Fruit fly (Drosophila melanogaster): Measurements from ENCODE around the gene CG15725.
A peak's percentile ranks its signal among the peaks of the same experiment; 100 is the strongest.

The CG15725 gene

DNA sequence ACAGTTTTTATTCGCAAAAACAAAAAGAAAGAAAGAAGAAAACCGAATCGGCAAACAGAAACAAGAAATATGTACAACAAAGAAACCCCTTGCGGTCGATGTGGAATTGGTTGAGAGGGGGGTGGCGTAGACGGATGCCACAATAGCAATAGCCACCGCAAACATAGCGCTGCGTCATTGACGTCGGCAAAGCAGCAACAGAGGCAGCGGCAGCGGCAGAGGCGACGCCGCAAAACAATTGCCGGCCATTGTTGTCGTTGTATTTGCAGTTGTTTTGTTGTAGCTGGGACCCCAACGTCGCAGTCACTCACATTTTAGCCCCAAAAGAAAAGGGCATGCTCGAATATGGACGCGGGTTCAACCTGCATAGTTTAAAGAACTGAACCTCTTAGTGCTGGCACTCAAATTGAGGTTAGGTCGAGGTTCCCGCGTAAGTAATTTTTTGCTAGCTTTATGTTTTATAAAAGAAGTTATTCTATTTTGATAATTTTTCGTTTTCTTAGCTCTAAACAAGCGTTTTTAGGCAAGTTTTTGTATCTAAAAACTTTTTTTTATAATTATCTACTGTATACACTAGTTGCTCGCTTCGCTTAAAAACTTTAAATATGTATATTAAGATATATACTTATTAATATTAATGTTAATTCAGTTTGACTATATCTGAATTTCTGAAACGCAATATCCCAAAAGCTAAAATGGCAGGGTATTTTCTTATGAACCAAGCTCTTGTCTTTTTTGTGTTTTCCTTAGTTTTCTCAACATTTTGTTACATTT lies 50.1 kb downstream of the CG15725 start (continued):
- TF ChIP-seq CG4318 (GFP tag; optimal IDR thresholded peaks at IDR 0.05) (peak; percentile 87), CG8632 (GFP tag; optimal IDR thresholded peaks at IDR 0.05) (peak; percentile 85), Met (GFP tag; optimal IDR thresholded peaks at IDR 0.05) (peak; percentile 74), CG11762 (GFP tag; optimal IDR thresholded peaks at IDR 0.05; ENCODE audit: insufficient read depth) (peak; percentile 79), fd85E (GFP tag; optimal IDR thresholded peaks at IDR 0.05) (no peak), topi (GFP tag; optimal IDR thresholded peaks at IDR 0.05) (peak; percentile 82), Hr4 (GFP tag; optimal IDR thresholded peaks at IDR 0.05) (peak; percentile 73), CG7368 (GFP tag; optimal IDR thresholded peaks at IDR 0.05) (peak; percentile 10), salr (GFP tag; optimal IDR thresholded peaks at IDR 0.05) (peak; percentile 50 to 88), CG31627 (GFP tag; optimal IDR thresholded peaks at IDR 0.05) (peak; percentile 88), Smox (GFP tag; optimal IDR thresholded peaks at IDR 0.05) (peak; percentile 76), Eip75B (GFP tag; optimal IDR thresholded peaks at IDR 0.05) (peak; percentile 25), Sox102F (GFP tag; optimal IDR thresholded peaks at IDR 0.05) (peak; percentile 75), cyc (GFP tag; optimal IDR thresholded peaks at IDR 0.05) (peak; percentile 79), CG6163 (GFP tag; IDR thresholded peaks at IDR 0.05) (peak; percentile 41; the same call in 2 of the 3 replicates), Lpt (GFP tag; optimal IDR thresholded peaks at IDR 0.05) (peak; percentile 72), CG8119 (GFP tag; IDR thresholded peaks at IDR 0.05) (peak; percentile 84), CG32006 (GFP tag; optimal IDR thresholded peaks at IDR 0.05) (peak; percentile 96), Eip78C (GFP tag) (peak; percentile 90), CG3919 (GFP tag; optimal IDR thresholded peaks at IDR 0.05) (peak; percentile 77), achi (GFP tag; optimal IDR thresholded peaks at IDR 0.05) (peak; percentile 89), CG3032 (tag; optimal IDR thresholded peaks at IDR 0.05) (peak; percentile 86), CG6792 (GFP tag; optimal IDR thresholded peaks at IDR 0.05) (peak; percentile 87)

DNA sequence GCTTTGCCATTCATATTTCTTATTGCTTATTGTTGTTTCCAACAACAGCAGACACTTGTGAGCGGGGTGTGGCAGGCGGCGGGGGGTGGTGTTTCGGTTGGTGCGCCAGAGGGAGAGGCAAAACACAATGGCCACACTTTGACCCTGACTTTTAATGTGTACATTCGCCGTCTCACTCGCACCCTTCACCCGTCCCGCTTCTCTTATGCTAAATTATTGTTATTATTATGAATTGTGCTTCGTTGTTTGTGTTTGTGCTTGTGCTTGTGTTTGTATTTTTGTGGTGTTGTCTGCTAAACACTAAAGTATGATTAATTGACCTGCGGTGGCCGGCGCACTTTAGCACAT lies 50.7 kb downstream of the CG15725 start:
- TF ChIP-seq CG4318 (GFP tag; optimal IDR thresholded peaks at IDR 0.05) (no peak), Hr4 (GFP tag; optimal IDR thresholded peaks at IDR 0.05) (no peak), CG3919 (GFP tag; optimal IDR thresholded peaks at IDR 0.05) (no peak), Eip93F (GFP tag; optimal IDR thresholded peaks at IDR 0.05) (no peak), CG11294 (GFP tag; IDR thresholded peaks at IDR 0.05) (no peak), fkh (GFP tag; optimal IDR thresholded peaks at IDR 0.05) (peak; percentile 89), esn (GFP tag; optimal IDR thresholded peaks at IDR 0.05) (no peak), spab (GFP tag; optimal IDR thresholded peaks at IDR 0.05) (no peak), cyc (GFP tag; optimal IDR thresholded peaks at IDR 0.05) (no peak), salr (GFP tag; optimal IDR thresholded peaks at IDR 0.05) (peak in 1 of 2 experiments; percentile 36), CG6808 (GFP tag; optimal IDR thresholded peaks at IDR 0.05) (peak; percentile 10), acj6 (GFP tag; optimal IDR thresholded peaks at IDR 0.05) (no peak), CG6276 (GFP tag; optimal IDR thresholded peaks at IDR 0.05) (no peak), CG6792 (GFP tag; optimal IDR thresholded peaks at IDR 0.05) (no peak), Gug (GFP tag; IDR thresholded peaks at IDR 0.05) (no peak), CG10669 (GFP tag; optimal IDR thresholded peaks at IDR 0.05) (no peak), ss (GFP tag; optimal IDR thresholded peaks at IDR 0.05) (no peak), CG9139 (GFP tag; optimal IDR thresholded peaks at IDR 0.05) (no peak), CG11762 (GFP tag; optimal IDR thresholded peaks at IDR 0.05; ENCODE audit: insufficient read depth) (no peak), CG10631 (GFP tag; optimal IDR thresholded peaks at IDR 0.05) (no peak), svp (GFP tag) (peak; percentile 93), CG8119 (GFP tag; IDR thresholded peaks at IDR 0.05) (no peak), CG6163 (GFP tag; IDR thresholded peaks at IDR 0.05) (peak; percentile 36; the same call in 1 of the 3 replicates), Sox102F (GFP tag; optimal IDR thresholded peaks at IDR 0.05) (no peak), vri (GFP tag; optimal IDR thresholded peaks at IDR 0.05) (no peak), Sox14 (GFP tag; optimal IDR thresholded peaks at IDR 0.05) (no peak), OdsH (GFP tag; optimal IDR thresholded peaks at IDR 0.05) (no peak), lz (GFP tag; optimal IDR thresholded peaks at IDR 0.05) (no peak), dsx (GFP tag; optimal IDR thresholded peaks at IDR 0.05; ENCODE audit: poor library complexity, severe bottlenecking) (peak; percentile 39), fd85E (GFP tag; optimal IDR thresholded peaks at IDR 0.05) (no peak), CG1621 (tag; optimal IDR thresholded peaks at IDR 0.05) (no peak), CG3032 (tag; optimal IDR thresholded peaks at IDR 0.05) (no peak), CG32006 (GFP tag; optimal IDR thresholded peaks at IDR 0.05) (no peak), Eip78C (GFP tag) (no peak), CG8319 (GFP tag; optimal IDR thresholded peaks at IDR 0.05) (no peak), CG15336 (GFP tag; IDR thresholded peaks at IDR 0.05) (no peak), fd59A (GFP tag; optimal IDR thresholded peaks at IDR 0.05) (no peak), CG7368 (GFP tag; optimal IDR thresholded peaks at IDR 0.05) (no peak)

Measured in whole organism, prepupa.